Fruit fly (Drosophila melanogaster): ENCODE data around the gene CG11927.

DNA sequence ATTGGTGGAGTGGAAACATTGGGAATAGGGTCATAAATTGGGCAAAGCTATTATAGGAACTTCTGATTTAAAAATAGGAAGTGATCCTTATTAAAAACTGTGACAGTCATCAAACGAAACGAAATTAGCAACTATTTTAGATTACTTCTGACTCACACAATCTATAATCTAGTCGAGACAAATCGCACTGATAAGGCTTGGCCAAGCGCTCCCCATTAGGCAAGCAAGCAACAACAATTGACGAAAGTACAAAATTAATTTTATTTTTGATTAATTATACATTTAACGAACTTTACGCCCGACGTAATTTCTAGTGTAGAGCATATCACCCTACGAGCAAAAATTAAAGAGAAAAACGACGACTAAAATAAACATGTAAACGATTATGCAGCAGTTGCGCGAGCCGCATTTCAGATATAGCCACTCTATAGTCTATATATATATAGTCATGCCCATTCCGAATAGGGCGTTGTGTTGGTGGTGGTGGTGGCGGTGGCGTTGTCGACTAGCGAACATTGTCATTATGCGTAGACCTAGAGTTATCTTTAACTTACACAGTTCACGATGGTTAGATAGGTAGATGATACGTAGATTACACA lies 12.4 kb upstream of the CG11927 start, which contains the start of gene Ir25a:
- no peak for TF ChIP-seq EcR (GFP tag; optimal IDR thresholded peaks at IDR 0.05)
- TF ChIP-seq gl (tag; optimal IDR thresholded peaks at IDR 0.05), result no peak
- no peak for TF ChIP-seq CG17806 (tag; optimal IDR thresholded peaks at IDR 0.05)
- TF ChIP-seq rn (GFP tag; IDR thresholded peaks at IDR 0.05), result no peak
- no peak for TF ChIP-seq CG10348 (GFP tag; IDR thresholded peaks at IDR 0.05)
- no peak for TF ChIP-seq CG8301 (tag; optimal IDR thresholded peaks at IDR 0.05)
- no peak for TF ChIP-seq Pif1A (GFP tag; optimal IDR thresholded peaks at IDR 0.05)
- TF ChIP-seq CG34367 (tag; optimal IDR thresholded peaks at IDR 0.05), result no peak
- TF ChIP-seq CG4496 (GFP tag; IDR thresholded peaks at IDR 0.05), result no peak

All from whole organism, pupa.